Worm (Caenorhabditis elegans) whole organism, midembryonic: ENCODE results near the gene C14C10.2.

Source experiments
- cog-1 ChIP-seq: sonication (generic microtip); optimal IDR thresholded peaks from 2 replicates; lab custom pipeline; 2016; ENCODE audit warnings: missing genetic modification characterization, missing compliant biosample characterization
- klf-2 ChIP-seq: fragments of 200-800 bp; sonication (Bioruptor generic); conservative IDR thresholded peaks from 2 replicates; pipeline ENCODE4 v1.3.6; 2022; ENCODE audit warnings: missing genetic modification reagents, missing genetic modification characterization, missing compliant biosample characterization

- TF ChIP-seq cog-1 (tag; lab: Kevin White, UChicago) (no peak), klf-2 (GFP tag; lab: Robert Waterston, UW) (no peak)
Observed at ce11 chrV:12556904-12557303, 35.4 kb downstream of the C14C10.2 start.
